Fruit fly (Drosophila melanogaster): Measurements from ENCODE around the gene CG6729.

Gene CG6729

dm6 chr2L:10743714-10744113 lies at the start of gene CG6729:
Gene CG6729 (minus strand): TSS chr2L:10743935.
- no peak for TF ChIP-seq usp (GFP tag; optimal IDR thresholded peaks at IDR 0.05)
- TF ChIP-seq CG8478 (optimal IDR thresholded peaks at IDR 0.05), result no peak
- no peak for TF ChIP-seq EcR (GFP tag; optimal IDR thresholded peaks at IDR 0.05)
- TF ChIP-seq Dll (optimal IDR thresholded peaks at IDR 0.05), result no peak
- no peak for TF ChIP-seq pan (optimal IDR thresholded peaks at IDR 0.05)
- no peak for TF ChIP-seq psq (optimal IDR thresholded peaks at IDR 0.05)

DNA sequence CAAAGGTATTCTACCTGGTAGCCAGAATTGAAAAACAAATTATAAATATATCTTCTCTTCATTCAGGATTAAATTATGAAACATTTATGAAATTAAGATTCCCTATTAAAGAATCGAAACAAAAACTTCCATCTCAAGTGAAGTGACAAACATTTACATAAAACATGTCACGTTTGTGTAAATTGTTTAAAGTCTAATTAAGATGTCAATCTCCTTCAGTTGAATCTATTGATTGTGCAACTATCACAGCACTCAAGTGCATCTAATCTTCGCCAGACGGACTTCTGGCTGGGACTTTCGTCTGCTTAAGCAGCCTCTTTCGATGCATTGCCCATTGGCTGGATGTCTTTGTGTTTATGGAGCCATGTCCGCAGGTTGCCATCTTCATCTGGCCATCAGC lies 48.3 kb upstream of the CG6729 start:
- TF ChIP-seq pan (optimal IDR thresholded peaks at IDR 0.05) (no peak), Dll (optimal IDR thresholded peaks at IDR 0.05) (no peak), CG8478 (optimal IDR thresholded peaks at IDR 0.05) (no peak), usp (GFP tag; optimal IDR thresholded peaks at IDR 0.05) (no peak), EcR (GFP tag; optimal IDR thresholded peaks at IDR 0.05) (no peak), psq (optimal IDR thresholded peaks at IDR 0.05) (no peak)

- TF ChIP-seq CG8478 (optimal IDR thresholded peaks at IDR 0.05), result no peak
- TF ChIP-seq EcR (GFP tag; optimal IDR thresholded peaks at IDR 0.05), result no peak
- no peak for TF ChIP-seq psq (optimal IDR thresholded peaks at IDR 0.05)
- TF ChIP-seq usp (GFP tag; optimal IDR thresholded peaks at IDR 0.05), result no peak
- TF ChIP-seq pan (optimal IDR thresholded peaks at IDR 0.05), result no peak
- no peak for TF ChIP-seq Dll (optimal IDR thresholded peaks at IDR 0.05)
These were observed 47.6 kb upstream of the CG6729 start for dm6 chr2L:10791343-10791742.

- TF ChIP-seq usp (GFP tag; optimal IDR thresholded peaks at IDR 0.05) (no peak), pan (optimal IDR thresholded peaks at IDR 0.05) (no peak), Dll (optimal IDR thresholded peaks at IDR 0.05) (no peak), EcR (GFP tag; optimal IDR thresholded peaks at IDR 0.05) (no peak), psq (optimal IDR thresholded peaks at IDR 0.05) (no peak), CG8478 (optimal IDR thresholded peaks at IDR 0.05) (no peak)
These were observed 46.2 kb upstream of the CG6729 start, which contains the start of gene CG31870 for dm6 chr2L:10789922-10790321. Gene CG31870 (plus strand): TSS chr2L:10790222.

DNA sequence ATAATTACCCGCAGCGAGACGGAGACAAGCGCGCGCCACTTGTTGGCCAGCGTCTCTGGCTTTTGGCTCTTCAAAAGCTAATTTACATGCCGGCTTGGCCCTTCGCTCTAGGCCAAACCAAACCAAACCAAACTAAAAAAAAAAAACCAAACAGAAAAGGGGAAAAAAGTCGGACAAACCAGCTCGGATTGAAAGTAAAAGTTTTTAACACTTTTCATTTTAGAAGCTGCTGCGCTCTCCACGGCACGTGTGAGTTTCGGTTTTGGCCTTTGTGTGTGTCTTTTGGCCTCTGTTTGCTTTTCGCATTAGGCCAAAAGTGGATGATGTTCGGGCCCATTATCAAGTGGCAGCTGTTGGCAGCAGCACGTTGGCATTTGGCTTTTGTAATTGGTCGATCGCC lies 37.5 kb upstream of the CG6729 start:
- TF ChIP-seq CG8478 (optimal IDR thresholded peaks at IDR 0.05), result no peak
- no peak for TF ChIP-seq Dll (optimal IDR thresholded peaks at IDR 0.05)
- TF ChIP-seq usp (GFP tag; optimal IDR thresholded peaks at IDR 0.05), result no peak
- TF ChIP-seq EcR (GFP tag; optimal IDR thresholded peaks at IDR 0.05), result no peak
- no peak for TF ChIP-seq pan (optimal IDR thresholded peaks at IDR 0.05)
- no peak for TF ChIP-seq psq (optimal IDR thresholded peaks at IDR 0.05)

- TF ChIP-seq pan (optimal IDR thresholded peaks at IDR 0.05) (no peak), Dll (optimal IDR thresholded peaks at IDR 0.05) (no peak), EcR (GFP tag; optimal IDR thresholded peaks at IDR 0.05) (no peak), CG8478 (optimal IDR thresholded peaks at IDR 0.05) (no peak), psq (optimal IDR thresholded peaks at IDR 0.05) (no peak), usp (GFP tag; optimal IDR thresholded peaks at IDR 0.05) (no peak)
These were observed 30.3 kb upstream of the CG6729 start for dm6 chr2L:10774041-10774440.

- TF ChIP-seq psq (optimal IDR thresholded peaks at IDR 0.05), result no peak
- no peak for TF ChIP-seq CG8478 (optimal IDR thresholded peaks at IDR 0.05)
- no peak for TF ChIP-seq pan (optimal IDR thresholded peaks at IDR 0.05)
- no peak for TF ChIP-seq Dll (optimal IDR thresholded peaks at IDR 0.05)
- TF ChIP-seq EcR (GFP tag; optimal IDR thresholded peaks at IDR 0.05), result no peak
- no peak for TF ChIP-seq usp (GFP tag; optimal IDR thresholded peaks at IDR 0.05)
These were observed 26.8 kb upstream of the CG6729 start, which contains the start of gene CG17127 for dm6 chr2L:10770568-10770967. Gene CG17127 (plus strand): TSS chr2L:10770868.

- TF ChIP-seq usp (GFP tag; optimal IDR thresholded peaks at IDR 0.05) (no peak), EcR (GFP tag; optimal IDR thresholded peaks at IDR 0.05) (no peak), Dll (optimal IDR thresholded peaks at IDR 0.05) (no peak)
These were observed 26.0 kb upstream of the CG6729 start, which contains the start of gene CG6724 for dm6 chr2L:10769708-10770107. Gene CG6724 (minus strand): TSS chr2L:10769952.

DNA sequence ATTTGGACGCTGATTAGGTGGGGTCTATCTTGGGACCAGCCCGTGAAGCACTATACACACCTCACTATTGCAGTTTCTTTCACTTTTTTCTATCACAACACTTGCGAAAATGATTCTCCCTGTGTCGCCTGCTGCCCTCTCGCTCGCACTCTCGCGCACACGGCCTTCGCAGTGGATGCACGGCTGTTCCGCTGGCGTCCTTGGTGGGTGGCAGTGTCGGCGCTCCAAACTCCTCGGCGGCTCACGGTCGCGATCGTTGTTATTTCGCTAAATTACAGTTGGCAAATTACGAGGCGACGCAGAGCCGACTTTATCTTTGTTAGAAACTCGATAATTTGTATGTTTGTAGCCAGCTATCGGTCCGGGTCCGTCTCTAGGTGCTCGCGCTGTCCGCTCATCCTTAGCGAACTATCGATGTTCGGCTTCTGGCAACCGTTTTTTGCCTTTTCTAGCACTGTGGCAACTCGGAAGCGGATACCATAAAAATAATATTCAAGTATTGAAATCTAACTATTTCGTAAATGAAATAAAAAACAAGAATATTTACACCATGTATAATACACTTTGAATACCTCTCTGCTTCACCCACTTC lies 24.0 kb upstream of the CG6729 start, which contains the start of gene Ubc2:
Ubc2 (minus strand) TSS at position 410 of the 592 bp plus-strand sequence.
- TF ChIP-seq Dll (optimal IDR thresholded peaks at IDR 0.05), result no peak
- no peak for TF ChIP-seq CG8478 (optimal IDR thresholded peaks at IDR 0.05)
- no peak for TF ChIP-seq usp (GFP tag; optimal IDR thresholded peaks at IDR 0.05)
- no peak for TF ChIP-seq pan (optimal IDR thresholded peaks at IDR 0.05)
- no peak for TF ChIP-seq psq (optimal IDR thresholded peaks at IDR 0.05)
- no peak for TF ChIP-seq EcR (GFP tag; optimal IDR thresholded peaks at IDR 0.05)

DNA sequence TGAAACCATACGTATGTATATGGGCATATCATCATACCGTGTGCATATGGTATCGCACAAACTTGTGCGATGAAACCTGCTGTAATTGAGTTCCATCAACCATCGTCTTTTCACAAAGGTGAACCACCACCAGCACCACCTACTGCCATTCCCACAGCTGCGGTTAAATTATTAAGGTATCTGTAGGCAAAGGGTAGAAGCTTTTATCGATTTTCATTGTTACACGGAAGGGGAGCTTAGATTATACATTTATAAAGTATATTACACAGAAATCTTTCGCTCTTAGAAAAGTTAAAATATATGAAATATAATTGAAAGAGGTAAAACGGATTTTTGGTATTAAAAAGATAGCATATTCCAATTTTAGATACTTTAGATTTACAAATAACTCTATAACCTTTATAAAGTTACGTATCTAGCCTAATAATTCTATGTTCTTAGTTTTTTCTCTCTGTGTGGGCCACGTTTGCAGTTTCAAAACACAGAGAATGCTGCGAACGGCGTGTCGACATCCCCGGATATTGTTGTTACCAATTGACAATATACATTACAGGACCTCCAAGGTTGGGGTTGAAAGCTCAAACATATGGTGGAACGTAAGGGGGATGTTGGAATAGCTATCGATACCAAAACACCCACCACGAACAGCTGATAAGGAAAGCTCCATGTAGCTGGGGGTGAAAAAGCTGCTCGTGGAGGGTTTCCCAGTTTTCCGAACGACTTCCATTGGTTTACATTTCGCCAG lies 16.9 kb upstream of the CG6729 start, which contains the start of gene CG6495:
CG6495 (plus strand) TSS at position 695 of the 745 bp plus-strand sequence.
- TF ChIP-seq EcR (GFP tag; optimal IDR thresholded peaks at IDR 0.05) (no peak), pan (optimal IDR thresholded peaks at IDR 0.05) (no peak), CG8478 (optimal IDR thresholded peaks at IDR 0.05) (no peak), Dll (optimal IDR thresholded peaks at IDR 0.05) (no peak), usp (GFP tag; optimal IDR thresholded peaks at IDR 0.05) (no peak)

DNA sequence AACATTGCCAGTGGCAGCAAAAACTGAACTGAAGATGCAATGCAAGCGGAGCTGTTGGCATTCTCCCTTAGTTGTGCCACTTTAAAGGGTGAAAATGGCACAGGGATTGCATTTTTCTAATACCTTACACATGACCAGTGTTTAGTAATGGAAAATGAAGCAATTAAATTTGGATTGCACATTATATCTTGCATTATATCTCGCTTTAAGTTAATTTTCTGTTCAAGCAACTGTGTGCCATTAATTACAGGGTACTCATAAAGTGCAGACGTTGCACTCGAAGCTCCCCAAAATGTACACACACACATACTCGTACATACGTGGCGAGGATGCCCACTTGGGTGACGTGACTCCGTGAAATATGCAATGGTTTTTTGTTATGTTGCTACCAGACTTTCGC lies 15.9 kb upstream of the CG6729 start:
- TF ChIP-seq EcR (GFP tag; optimal IDR thresholded peaks at IDR 0.05), result no peak
- TF ChIP-seq psq (optimal IDR thresholded peaks at IDR 0.05), result no peak
- no peak for TF ChIP-seq Dll (optimal IDR thresholded peaks at IDR 0.05)

dm6 chr2L:10757038-10757685 lies 13.4 kb upstream of the CG6729 start:
- TF ChIP-seq psq (optimal IDR thresholded peaks at IDR 0.05), result no peak
- TF ChIP-seq CG8478 (optimal IDR thresholded peaks at IDR 0.05), result no peak
- no peak for TF ChIP-seq pan (optimal IDR thresholded peaks at IDR 0.05)
- TF ChIP-seq usp (GFP tag; optimal IDR thresholded peaks at IDR 0.05), result no peak
- TF ChIP-seq EcR (GFP tag; optimal IDR thresholded peaks at IDR 0.05), result no peak
- no peak for TF ChIP-seq Dll (optimal IDR thresholded peaks at IDR 0.05)

Data from whole organism.